Worm (Caenorhabditis elegans): ENCODE results near the gene fbxa-189.

The fbxa-189 gene

ce11 chrV:17317297-17317696 is 27.7 kb upstream of the fbxa-189 start:
- TF ChIP-seq ztf-11 (tag; optimal IDR thresholded peaks at IDR 0.05), result no peak
- TF ChIP-seq skn-1 (tag; optimal IDR thresholded peaks at IDR 0.05), result no peak
- TF ChIP-seq aly-2 (tag; optimal IDR thresholded peaks at IDR 0.05), result no peak
- no peak for TF ChIP-seq nhr-67 (tag; optimal IDR thresholded peaks at IDR 0.05)
- TF ChIP-seq jun-1 (tag; optimal IDR thresholded peaks at IDR 0.05), result no peak
- no peak for TF ChIP-seq tbx-2 (tag; optimal IDR thresholded peaks at IDR 0.05)
- no peak for TF ChIP-seq nhr-12 (tag; optimal IDR thresholded peaks at IDR 0.05)
- TF ChIP-seq egl-5 (tag; optimal IDR thresholded peaks at IDR 0.05), result no peak
- TF ChIP-seq R02D3.7 (tag; optimal IDR thresholded peaks at IDR 0.05), result no peak
- TF ChIP-seq ztf-4 (tag; optimal IDR thresholded peaks at IDR 0.05), result no peak
- TF ChIP-seq nhr-11 (tag; optimal IDR thresholded peaks at IDR 0.05), result no peak
- TF ChIP-seq nhr-237 (tag; optimal IDR thresholded peaks at IDR 0.05), result no peak
- TF ChIP-seq nhr-76 (tag; optimal IDR thresholded peaks at IDR 0.05), result no peak
- TF ChIP-seq ama-1 (optimal IDR thresholded peaks at IDR 0.05), result no peak
- TF ChIP-seq zag-1 (tag; optimal IDR thresholded peaks at IDR 0.05), result no peak
- no peak for TF ChIP-seq egl-27 (tag; optimal IDR thresholded peaks at IDR 0.05)
- no peak for TF ChIP-seq nhr-77 (tag; optimal IDR thresholded peaks at IDR 0.05)

DNA sequence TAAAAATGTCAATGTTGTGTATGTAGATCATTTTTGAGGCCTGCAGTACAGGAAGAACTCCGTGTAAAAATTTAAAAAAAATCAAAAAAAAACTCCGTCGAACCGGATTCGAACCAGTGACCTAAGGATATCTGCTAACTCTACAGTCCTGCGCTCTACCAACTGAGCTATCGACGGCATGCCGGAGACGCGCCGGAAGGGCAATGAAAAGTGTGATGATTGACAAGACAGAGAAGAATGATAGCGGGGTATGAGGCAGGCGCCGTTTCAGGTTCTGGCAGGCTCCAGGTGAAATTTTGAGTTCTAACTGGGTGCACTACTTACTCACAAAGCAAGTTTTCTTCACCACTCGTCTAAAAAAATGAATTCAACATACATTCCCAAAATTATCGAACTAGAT is 27.2 kb upstream of the fbxa-189 start, which contains the start of gene srz-58:
srz-58 (plus strand) TSS at position 362 of the 400 bp plus-strand sequence.
- no peak for TF ChIP-seq elt-3 (tag; optimal IDR thresholded peaks at IDR 0.05)
- TF ChIP-seq nhr-237 (tag; optimal IDR thresholded peaks at IDR 0.05), result no peak
- no peak for TF ChIP-seq tbx-2 (tag; optimal IDR thresholded peaks at IDR 0.05)
- no peak for TF ChIP-seq egl-5 (tag; optimal IDR thresholded peaks at IDR 0.05)
- no peak for TF ChIP-seq lin-15B (tag; optimal IDR thresholded peaks at IDR 0.05)
- no peak for TF ChIP-seq hmg-11 (tag; optimal IDR thresholded peaks at IDR 0.05)
- TF ChIP-seq R02D3.7 (tag; optimal IDR thresholded peaks at IDR 0.05), result no peak
- TF ChIP-seq nfya-1 (tag; optimal IDR thresholded peaks at IDR 0.05; ENCODE audit: insufficient read depth), result no peak
- no peak for TF ChIP-seq ceh-82 (tag; optimal IDR thresholded peaks at IDR 0.05)
- TF ChIP-seq skn-1 (tag; optimal IDR thresholded peaks at IDR 0.05), result no peak
- no peak for TF ChIP-seq elt-2 (tag; optimal IDR thresholded peaks at IDR 0.05)

DNA sequence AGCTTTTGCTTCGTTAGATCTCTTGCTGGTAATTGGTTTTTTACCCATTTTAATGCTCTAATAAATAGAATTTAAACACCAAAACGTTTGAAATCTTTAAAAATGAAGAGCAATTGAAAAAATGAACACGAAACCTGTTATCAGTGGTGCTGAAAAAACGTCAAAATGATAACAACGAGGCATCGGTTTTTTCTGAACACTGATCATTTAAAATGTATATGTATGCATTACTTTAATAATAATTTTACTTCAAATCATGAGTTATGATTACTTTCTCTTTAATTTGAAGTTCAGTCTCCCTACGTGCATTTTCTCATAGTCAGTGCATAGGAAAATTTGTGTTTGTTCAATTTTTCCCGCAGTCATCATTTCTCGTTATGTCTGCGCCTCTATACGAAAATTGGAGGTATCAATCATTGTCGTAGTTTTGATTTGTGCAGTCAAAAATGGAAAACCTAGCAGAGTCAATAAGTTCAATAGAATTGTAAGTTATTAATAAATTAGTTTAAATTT is 22.6 kb upstream of the fbxa-189 start, which contains the start of gene F31E9.3:
F31E9.3 (plus strand) TSS at position 194 of the 513 bp plus-strand sequence.
- TF ChIP-seq elt-2 (tag; optimal IDR thresholded peaks at IDR 0.05) (peak; percentile 70), nhr-11 (tag; optimal IDR thresholded peaks at IDR 0.05) (no peak), pha-4 (tag; optimal IDR thresholded peaks at IDR 0.05) (peak; percentile 13), sea-2 (GFP tag; optimal IDR thresholded peaks at IDR 0.05) (no peak), nhr-23 (tag; optimal IDR thresholded peaks at IDR 0.05) (no peak), nhr-237 (tag; optimal IDR thresholded peaks at IDR 0.05) (no peak)

- TF ChIP-seq skn-1 (tag; optimal IDR thresholded peaks at IDR 0.05) (no peak), egl-27 (tag; optimal IDR thresholded peaks at IDR 0.05) (no peak), jun-1 (tag; optimal IDR thresholded peaks at IDR 0.05) (no peak), eor-1 (tag; optimal IDR thresholded peaks at IDR 0.05) (no peak), fos-1 (tag; optimal IDR thresholded peaks at IDR 0.05) (no peak), zag-1 (tag; optimal IDR thresholded peaks at IDR 0.05) (no peak), pqm-1 (tag; optimal IDR thresholded peaks at IDR 0.05) (no peak), nhr-76 (tag; optimal IDR thresholded peaks at IDR 0.05) (no peak), nfya-1 (tag; optimal IDR thresholded peaks at IDR 0.05; ENCODE audit: insufficient read depth) (no peak), ceh-28 (tag; optimal IDR thresholded peaks at IDR 0.05) (no peak), nhr-28 (tag; optimal IDR thresholded peaks at IDR 0.05) (no peak)
Measured at ce11 chrV:17323876-17324275, 21.1 kb upstream of the fbxa-189 start.

- no peak for TF ChIP-seq ceh-28 (tag; optimal IDR thresholded peaks at IDR 0.05)
- no peak for TF ChIP-seq tbx-2 (tag; optimal IDR thresholded peaks at IDR 0.05)
- no peak for TF ChIP-seq daf-12 (tag; optimal IDR thresholded peaks at IDR 0.05)
- no peak for TF ChIP-seq mdl-1 (tag; optimal IDR thresholded peaks at IDR 0.05)
- no peak for TF ChIP-seq ceh-82 (tag; optimal IDR thresholded peaks at IDR 0.05)
- no peak for TF ChIP-seq elt-3 (tag; optimal IDR thresholded peaks at IDR 0.05)
- no peak for TF ChIP-seq unc-39 (tag; optimal IDR thresholded peaks at IDR 0.05)
Measured at ce11 chrV:17327867-17328266, 17.1 kb upstream of the fbxa-189 start, which contains the start of gene sdz-16. sdz-16 (minus strand) TSS chrV:17327967.

Measured in whole organism, L3 larva.